Fruit fly (Drosophila melanogaster) whole organism, embryonic: ENCODE results near the gene Rpn10.

Experiments
- CG11504 ChIP-seq: fragments of 200-800 bp; sonication (Bioruptor generic); optimal IDR thresholded peaks from 3 replicates; lab custom pipeline; 2019; ENCODE audit warnings: missing biosample characterization, mild to moderate bottlenecking, missing genetic modification characterization, moderate library complexity
- CG12236 ChIP-seq: fragments of 200-800 bp; sonication (Bioruptor generic); optimal IDR thresholded peaks from 2 replicates; lab custom pipeline; 2016; ENCODE audit warnings: missing biosample characterization, missing genetic modification characterization
- CG2202 ChIP-seq: fragments of 200-800 bp; sonication (Bioruptor generic); optimal IDR thresholded peaks from 2 replicates; lab custom pipeline; 2018; ENCODE audit warnings: missing biosample characterization, mild to moderate bottlenecking, missing genetic modification characterization
- D19B ChIP-seq: fragments of 200-800 bp; sonication (Bioruptor generic); optimal IDR thresholded peaks from 2 replicates; lab custom pipeline; 2017; ENCODE audit warnings: missing biosample characterization, mild to moderate bottlenecking, missing genetic modification characterization
- Gug ChIP-seq: fragments of 200-800 bp; sonication (Bioruptor generic); IDR thresholded peaks from 4 replicates; pipeline ENCODE4 v1.3.6; 2022; ENCODE audit warnings: missing biosample characterization, missing genetic modification characterization

dm6 chr3L:21508621-21509020, 28.2 kb upstream of the Rpn10 start:
- TF ChIP-seq CG2202 (tag; lab: Kevin White, UChicago) (no peak), D19B (no peak), CG11504 (no peak), CG12236 (no peak), Gug (GFP tag; lab: Robert Waterston, UW) (no peak)
